Worm (Caenorhabditis elegans) whole organism, late embryonic: ENCODE results near the gene C27F2.6.

Experiments used
- ets-4 ChIP-seq: sonication (generic microtip); optimal IDR thresholded peaks from 2 replicates; lab custom pipeline; 2016; ENCODE audit warnings: missing genetic modification characterization, missing compliant biosample characterization
- fkh-10 ChIP-seq: fragments of 150-350 bp; optimal IDR thresholded peaks from 2 replicates; lab custom pipeline; 2014; ENCODE audit warnings: missing biosample characterization, missing genetic modification reagents, missing genetic modification characterization
- nhr-11 ChIP-seq: fragments of 150-350 bp; optimal IDR thresholded peaks from 2 replicates; lab custom pipeline; 2014; ENCODE audit warnings: missing biosample characterization, missing genetic modification characterization
- sox-4 ChIP-seq: sonication (generic microtip); optimal IDR thresholded peaks from 2 replicates; lab custom pipeline; 2017; ENCODE audit warnings: mild to moderate bottlenecking, missing genetic modification characterization, inconsistent platforms, missing compliant biosample characterization

- TF ChIP-seq ets-4 (no peak), nhr-11 (tag; lab: Kevin White, UChicago) (no peak), fkh-10 (GFP tag; lab: Kevin White, UChicago) (no peak), sox-4 (tag; lab: Kevin White, UChicago) (no peak)
Observed at ce11 chrIII:4956566-4956965, 23.7 kb downstream of the C27F2.6 start, which contains the start of gene C26E6.1.
